Worm (Caenorhabditis elegans) whole organism, young adult: ENCODE data around the gene rha-2.

Source experiments
- B0261.1 ChIP-seq: sonication (generic microtip); optimal IDR thresholded peaks from 2 replicates; lab custom pipeline; 2016; ENCODE audit warnings: mild to moderate bottlenecking, missing genetic modification characterization, moderate library complexity, missing compliant biosample characterization
- F23B12.7 ChIP-seq: sonication (generic microtip); optimal IDR thresholded peaks from 2 replicates; lab custom pipeline; 2017; ENCODE audit warnings: missing genetic modification characterization, mild to moderate bottlenecking, missing compliant biosample characterization, antibody characterized with exemption, moderate library complexity; ENCODE audit not compliant: insufficient read depth
- F37B4.10 ChIP-seq: fragments of 200-800 bp; sonication (Bioruptor generic); IDR thresholded peaks from 2 replicates; pipeline ENCODE4 v1.3.6; 2022; ENCODE audit warnings: missing genetic modification characterization, missing compliant biosample characterization
- F52B5.7 ChIP-seq: sonication (generic microtip); optimal IDR thresholded peaks from 2 replicates; lab custom pipeline; 2016; ENCODE audit warnings: mild to moderate bottlenecking, missing genetic modification characterization, missing compliant biosample characterization
- F55B11.4 ChIP-seq: sonication (generic microtip); optimal IDR thresholded peaks from 2 replicates; lab custom pipeline; 2016; ENCODE audit warnings: missing compliant biosample characterization, missing genetic modification characterization, borderline replicate concordance; ENCODE audit not compliant: insufficient read depth
- K11D2.4 ChIP-seq: fragments of 200-800 bp; sonication (Bioruptor generic); IDR thresholded peaks from 2 replicates; pipeline ENCODE4 v1.3.6; 2022; ENCODE audit warnings: missing genetic modification reagents, missing genetic modification characterization, missing compliant biosample characterization
- T07F8.4 ChIP-seq: sonication (generic microtip); optimal IDR thresholded peaks from 2 replicates; lab custom pipeline; 2016; ENCODE audit warnings: mild to moderate bottlenecking, missing genetic modification characterization, moderate library complexity, missing compliant biosample characterization
- Y53G8AR.9 ChIP-seq: fragments of 200-800 bp; sonication (Bioruptor generic); conservative IDR thresholded peaks from 2 replicates; pipeline ENCODE4 v1.3.6; 2022; ENCODE audit warnings: missing genetic modification reagents, missing genetic modification characterization, missing compliant biosample characterization
- akir-1 ChIP-seq: fragments of 200-800 bp; sonication (Bioruptor generic); optimal IDR thresholded peaks from 2 replicates; lab custom pipeline; 2018; ENCODE audit warnings: mild to moderate bottlenecking, missing genetic modification characterization, moderate library complexity, missing compliant biosample characterization
- aptf-3 ChIP-seq: fragments of 200-800 bp; sonication (Bioruptor generic); IDR thresholded peaks from 2 replicates; pipeline ENCODE4 v1.3.6; 2022; ENCODE audit warnings: missing genetic modification characterization, missing compliant biosample characterization
- attf-3 ChIP-seq: fragments of 200-800 bp; sonication (Bioruptor generic); conservative IDR thresholded peaks from 2 replicates; pipeline ENCODE4 v1.3.6; 2022; ENCODE audit warnings: missing genetic modification reagents, missing genetic modification characterization, missing compliant biosample characterization
- attf-6 ChIP-seq: fragments of 200-800 bp; sonication (Bioruptor generic); IDR thresholded peaks from 2 replicates; pipeline ENCODE4 v1.3.6; 2022; ENCODE audit warnings: missing genetic modification reagents, missing genetic modification characterization, missing compliant biosample characterization
- bed-2 ChIP-seq: fragments of 200-800 bp; sonication (Bioruptor generic); IDR thresholded peaks from 2 replicates; pipeline ENCODE4 v1.3.6; 2022; ENCODE audit warnings: missing genetic modification reagents, missing genetic modification characterization, missing compliant biosample characterization
- cebp-2 ChIP-seq: fragments of 200-800 bp; sonication (Bioruptor generic); IDR thresholded peaks from 2 replicates; pipeline ENCODE4 v1.3.6; 2022; ENCODE audit warnings: missing genetic modification characterization, missing compliant biosample characterization
- ceh-100 ChIP-seq: fragments of 200-800 bp; sonication (Bioruptor generic); IDR thresholded peaks from 2 replicates; pipeline ENCODE4 v1.3.6; 2022; ENCODE audit warnings: missing genetic modification reagents, missing genetic modification characterization, missing compliant biosample characterization
- ceh-58 ChIP-seq: fragments of 200-800 bp; sonication (Bioruptor generic); IDR thresholded peaks from 2 replicates; pipeline ENCODE4 v1.3.6; 2022; ENCODE audit warnings: missing genetic modification characterization, missing compliant biosample characterization
- ceh-91 ChIP-seq: fragments of 200-800 bp; sonication (Bioruptor generic); IDR thresholded peaks from 2 replicates; pipeline ENCODE4 v1.3.6; 2022; ENCODE audit warnings: missing genetic modification reagents, missing genetic modification characterization, missing compliant biosample characterization
- die-1 ChIP-seq: sonication (generic microtip); optimal IDR thresholded peaks from 2 replicates; lab custom pipeline; 2016; ENCODE audit warnings: missing genotype, mild to moderate bottlenecking, missing genetic modification characterization, missing compliant biosample characterization
- dpff-1 ChIP-seq: sonication (generic microtip); optimal IDR thresholded peaks from 2 replicates; lab custom pipeline; 2017; ENCODE audit warnings: mild to moderate bottlenecking, missing genetic modification characterization, missing compliant biosample characterization
- egl-44 ChIP-seq: fragments of 200-800 bp; sonication (Bioruptor generic); IDR thresholded peaks from 2 replicates; pipeline ENCODE4 v1.3.6; 2022; ENCODE audit warnings: missing genetic modification reagents, missing genetic modification characterization, missing compliant biosample characterization
- hlh-26 ChIP-seq: fragments of 200-800 bp; sonication (Bioruptor generic); conservative IDR thresholded peaks from 2 replicates; pipeline ENCODE4 v1.3.6; 2022; ENCODE audit warnings: missing genetic modification reagents, missing genetic modification characterization, missing compliant biosample characterization
- hmg-20 ChIP-seq: fragments of 200-800 bp; sonication (Bioruptor generic); IDR thresholded peaks from 2 replicates; pipeline ENCODE4 v1.3.6; 2022; ENCODE audit warnings: missing genetic modification reagents, missing genetic modification characterization, missing compliant biosample characterization
- hsf-1 ChIP-seq: fragments of 200-800 bp; sonication (Bioruptor generic); IDR thresholded peaks from 2 replicates; pipeline ENCODE4 v1.3.6; 2022; ENCODE audit warnings: missing genetic modification reagents, missing genetic modification characterization, missing compliant biosample characterization
- let-526 ChIP-seq: fragments of 200-800 bp; sonication (Bioruptor generic); IDR thresholded peaks from 2 replicates; pipeline ENCODE4 v1.3.6; 2022; ENCODE audit warnings: missing genetic modification reagents, missing genetic modification characterization, missing compliant biosample characterization
- lin-26 ChIP-seq: fragments of 200-800 bp; sonication (Bioruptor generic); IDR thresholded peaks from 2 replicates; pipeline ENCODE4 v1.3.6; 2022; ENCODE audit warnings: missing genetic modification reagents, missing genetic modification characterization, missing compliant biosample characterization
- lin-40 ChIP-seq: sonication (generic microtip); optimal IDR thresholded peaks from 2 replicates; lab custom pipeline; 2016; ENCODE audit warnings: missing genetic modification characterization, mild to moderate bottlenecking, missing compliant biosample characterization, missing genotype, missing genetic modification reagents
- lsl-1 ChIP-seq: fragments of 200-800 bp; sonication (Bioruptor generic); optimal IDR thresholded peaks from 2 replicates; lab custom pipeline; 2018; ENCODE audit warnings: mild to moderate bottlenecking, missing genetic modification characterization, moderate library complexity, missing compliant biosample characterization
- lsy-27 ChIP-seq: sonication (generic microtip); optimal IDR thresholded peaks from 2 replicates; lab custom pipeline; 2017; ENCODE audit warnings: missing genetic modification characterization, mild to moderate bottlenecking, missing compliant biosample characterization, antibody characterized with exemption, missing genotype, borderline replicate concordance; ENCODE audit not compliant: insufficient read depth
- madf-10 ChIP-seq: sonication (generic microtip); optimal IDR thresholded peaks from 2 replicates; lab custom pipeline; 2016; ENCODE audit warnings: mild to moderate bottlenecking, missing genetic modification characterization, missing compliant biosample characterization
- madf-3 ChIP-seq: fragments of 200-800 bp; sonication (Bioruptor generic); IDR thresholded peaks from 2 replicates; pipeline ENCODE4 v1.3.6; 2022; ENCODE audit warnings: missing genetic modification reagents, missing genetic modification characterization, missing compliant biosample characterization
- madf-8 ChIP-seq: fragments of 200-800 bp; sonication (Bioruptor generic); conservative IDR thresholded peaks from 2 replicates; pipeline ENCODE4 v1.3.6; 2022; ENCODE audit warnings: missing genetic modification reagents, missing genetic modification characterization, missing compliant biosample characterization
- mes-4 ChIP-seq: sonication (generic microtip); optimal IDR thresholded peaks from 2 replicates; lab custom pipeline; 2016; ENCODE audit warnings: missing genotype, missing genetic modification characterization, missing compliant biosample characterization
- nhr-90 ChIP-seq: sonication (generic microtip); optimal IDR thresholded peaks from 2 replicates; lab custom pipeline; 2016; ENCODE audit warnings: missing genotype, mild to moderate bottlenecking, missing genetic modification characterization, missing compliant biosample characterization
- rec-8 ChIP-seq, 2 experiments: sonication (generic microtip); optimal IDR thresholded peaks; 2 replicates each; lab custom pipeline; 2016; ENCODE audit warnings: mild to moderate bottlenecking in 2 of 2, missing genetic modification characterization in 2 of 2, missing genetic modification reagents in 2 of 2, missing genotype in 2 of 2, missing biosample characterization in 1 of 2, missing compliant biosample characterization in 1 of 2, moderate library complexity in 1 of 2
- rpc-1 ChIP-seq, 2 experiments: fragments of 150-350 bp in 1 of 2; sonication (generic microtip) in 1 of 2; optimal IDR thresholded peaks; 2 replicates each; lab custom pipeline; 2014 to 2018; ENCODE audit warnings: missing biosample characterization in 1 of 2, missing genetic modification characterization in 1 of 2, missing genetic modification reagents in 1 of 2, missing genotype in 1 of 2
- snpc-1.1 ChIP-seq: sonication (generic microtip); optimal IDR thresholded peaks from 2 replicates; lab custom pipeline; 2017; ENCODE audit warnings: missing genetic modification characterization, mild to moderate bottlenecking, missing compliant biosample characterization, antibody characterized with exemption, moderate library complexity, missing genotype, missing genetic modification reagents; ENCODE audit not compliant: insufficient read depth
- snpc-1.3 ChIP-seq: sonication (generic microtip); optimal IDR thresholded peaks from 2 replicates; lab custom pipeline; 2017; ENCODE audit warnings: missing genetic modification characterization, mild to moderate bottlenecking, missing compliant biosample characterization, antibody characterized with exemption, moderate library complexity, missing genotype, missing genetic modification reagents; ENCODE audit not compliant: insufficient read depth
- snpc-3.4 ChIP-seq: sonication (generic microtip); optimal IDR thresholded peaks from 2 replicates; lab custom pipeline; 2017; ENCODE audit warnings: missing genetic modification characterization, mild to moderate bottlenecking, missing compliant biosample characterization, antibody characterized with exemption, moderate library complexity, missing genotype, missing genetic modification reagents
- snpc-4 ChIP-seq, 5 experiments: fragments of 150-350 bp in 1 of 5; sonication (generic microtip) in 4 of 5; optimal IDR thresholded peaks; 2 replicates each; lab custom pipeline; 2014 to 2018; ENCODE audit warnings: missing genetic modification characterization in 5 of 5, missing biosample characterization in 3 of 5, antibody characterized with exemption in 2 of 5, mild to moderate bottlenecking in 2 of 5, missing compliant biosample characterization in 2 of 5, missing genotype in 2 of 5, moderate library complexity in 2 of 5, missing genetic modification reagents in 1 of 5
- sptf-2 ChIP-seq: fragments of 200-800 bp; sonication (Bioruptor generic); optimal IDR thresholded peaks from 2 replicates; lab custom pipeline; 2018; ENCODE audit warnings: mild to moderate bottlenecking, missing genetic modification characterization, missing compliant biosample characterization
- tbp1 ChIP-seq: fragments of 200-800 bp; sonication (Bioruptor generic); optimal IDR thresholded peaks from 2 replicates; lab custom pipeline; 2018; ENCODE audit warnings: mild to moderate bottlenecking, missing genetic modification characterization, missing compliant biosample characterization
- tlf-1 ChIP-seq: fragments of 200-800 bp; sonication (Bioruptor generic); optimal IDR thresholded peaks from 2 replicates; lab custom pipeline; 2018; ENCODE audit warnings: mild to moderate bottlenecking, missing genetic modification characterization, missing compliant biosample characterization
- unc-130 ChIP-seq: sonication (generic microtip); optimal IDR thresholded peaks from 2 replicates; lab custom pipeline; 2016; ENCODE audit warnings: missing genetic modification reagents, missing genetic modification characterization, missing compliant biosample characterization
- zfh-2 ChIP-seq: fragments of 200-800 bp; sonication (Bioruptor generic); conservative IDR thresholded peaks from 2 replicates; pipeline ENCODE4 v1.3.6; 2022; ENCODE audit warnings: missing genetic modification reagents, missing genetic modification characterization, missing compliant biosample characterization
- ztf-18 ChIP-seq: sonication (generic microtip); optimal IDR thresholded peaks from 2 replicates; lab custom pipeline; 2016; ENCODE audit warnings: missing genotype, mild to moderate bottlenecking, missing genetic modification characterization, missing compliant biosample characterization
- ztf-3 ChIP-seq: fragments of 200-800 bp; sonication (Bioruptor generic); optimal IDR thresholded peaks from 2 replicates; lab custom pipeline; 2018; ENCODE audit warnings: mild to moderate bottlenecking, missing genetic modification characterization, missing compliant biosample characterization

The rha-2 gene

ce11 chrIII:8646021-8646420, 31.7 kb upstream of the rha-2 start (continued):
- TF ChIP-seq snpc-1.3 (tag; lab: Kevin White, UChicago) (peak; percentile 39), attf-3 (GFP tag; lab: Robert Waterston, UW) (no peak), ceh-100 (GFP tag; lab: Robert Waterston, UW) (no peak), hmg-20 (no peak), dpff-1 (tag; lab: Kevin White, UChicago) (no peak), nhr-90 (tag; lab: Kevin White, UChicago) (peak; percentile 79), ceh-58 (GFP tag; lab: Robert Waterston, UW) (no peak), madf-8 (GFP tag; lab: Robert Waterston, UW) (no peak), F23B12.7 (tag; lab: Kevin White, UChicago) (peak; percentile 39), egl-44 (GFP tag; lab: Robert Waterston, UW) (no peak), hsf-1 (GFP tag; lab: Robert Waterston, UW) (0 out of 2 replicates have a peak, but pooled peaks have one; percentile 36), ceh-91 (GFP tag; lab: Robert Waterston, UW) (no peak), unc-130 (GFP tag; lab: Kevin White, UChicago) (no peak), madf-3 (no peak), K11D2.4 (GFP tag; lab: Robert Waterston, UW) (no peak), hlh-26 (no peak), B0261.1 (tag; lab: Kevin White, UChicago) (peak; percentile 83), tlf-1 (GFP tag; lab: Kevin White, UChicago) (no peak), F55B11.4 (no peak), tbp1 (peak; percentile 98), lin-26 (GFP tag; lab: Robert Waterston, UW) (peak; percentile 80), snpc-1.1 (tag; lab: Kevin White, UChicago) (peak; percentile 8), lin-40 (tag; lab: Kevin White, UChicago) (no peak), T07F8.4 (tag; lab: Kevin White, UChicago) (peak; percentile 25), aptf-3 (GFP tag; lab: Robert Waterston, UW) (no peak), akir-1 (GFP tag; lab: Kevin White, UChicago) (no peak), snpc-3.4 (tag; lab: Kevin White, UChicago) (peak; percentile 71), die-1 (tag; lab: Kevin White, UChicago) (peak; percentile 80), sptf-2 (GFP tag; lab: Kevin White, UChicago) (no peak), cebp-2 (GFP tag; lab: Robert Waterston, UW) (no peak), rpc-1 (optimal IDR thresholded peaks at IDR 0.05; lab: Kevin White, UChicago) (peak; percentile 78), rpc-1 (tag; optimal IDR thresholded peaks at IDR 0.05; lab: Kevin White, UChicago) (peak; percentile 88), Y53G8AR.9 (GFP tag; lab: Robert Waterston, UW) (0 out of 2 replicates have a peak, but pooled peaks have one; percentile 23), lsy-27 (no peak), ztf-18 (tag; lab: Kevin White, UChicago) (peak; percentile 67)
- TF ChIP-seq, all 124 proteins: peak for 37

DNA sequence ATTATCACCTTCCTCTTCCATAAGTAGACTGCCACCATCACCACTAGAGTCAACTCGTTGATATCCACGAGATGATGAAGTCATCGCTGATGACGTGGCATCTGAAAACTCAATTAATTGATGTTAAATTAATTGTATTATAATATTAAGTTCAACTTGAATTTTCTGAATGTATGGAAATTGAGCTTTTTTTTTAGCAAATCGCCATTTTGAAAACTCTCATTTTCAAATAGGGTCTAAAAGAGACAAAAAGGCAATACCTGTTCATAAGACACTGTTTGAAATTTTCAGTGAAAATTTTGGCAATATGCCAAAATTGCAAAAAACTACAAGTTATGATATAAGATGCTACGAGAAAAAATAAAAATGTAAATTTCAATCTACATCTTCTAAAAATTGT, 29.3 kb upstream of the rha-2 start, which contains the start of gene twk-7:
twk-7 (minus strand) TSS at position 101 of the 400 bp plus-strand sequence.
- no peak for TF ChIP-seq zfh-2 (GFP tag; lab: Robert Waterston, UW)
- no peak for TF ChIP-seq bed-2 (GFP tag; lab: Robert Waterston, UW)
- no peak for TF ChIP-seq F37B4.10 (GFP tag; lab: Robert Waterston, UW)
- TF ChIP-seq ztf-3: no peak
- TF ChIP-seq mes-4 (tag; lab: Kevin White, UChicago): no peak
- TF ChIP-seq let-526 (GFP tag; lab: Robert Waterston, UW): no peak
- TF ChIP-seq rec-8 (tag; optimal IDR thresholded peaks at IDR 0.05; lab: Kevin White, UChicago): no peak
- TF ChIP-seq madf-10 (tag; lab: Kevin White, UChicago): no peak
- TF ChIP-seq Y53G8AR.9 (GFP tag; lab: Robert Waterston, UW): no peak
- no peak for TF ChIP-seq F52B5.7 (tag; lab: Kevin White, UChicago)
- TF ChIP-seq die-1 (tag; lab: Kevin White, UChicago): no peak
- no peak for TF ChIP-seq hlh-26
- no peak for TF ChIP-seq snpc-4 (GFP tag; optimal IDR thresholded peaks at IDR 0.05; lab: Kevin White, UChicago)
- TF ChIP-seq snpc-4 (tag; optimal IDR thresholded peaks at IDR 0.05; lab: Kevin White, UChicago): no peak
- no peak for TF ChIP-seq snpc-1.3 (tag; lab: Kevin White, UChicago)
- no peak for TF ChIP-seq attf-6 (GFP tag; lab: Robert Waterston, UW)
- no peak for TF ChIP-seq lsl-1 (GFP tag; lab: Kevin White, UChicago)
- no peak for TF ChIP-seq snpc-1.1 (tag; lab: Kevin White, UChicago)
